Fruit fly (Drosophila melanogaster) whole organism, embryonic: ENCODE results near the gene CG3630.

Experiments
- Abd-B ChIP-seq: fragments of 200-800 bp; sonication (Bioruptor generic); optimal IDR thresholded peaks from 2 replicates; lab custom pipeline; 2018; ENCODE audit warnings: missing biosample characterization, mild to moderate bottlenecking, missing genetic modification characterization, moderate library complexity
- CG10274 ChIP-seq: fragments of 200-800 bp; sonication (Bioruptor generic); optimal IDR thresholded peaks from 3 replicates; lab custom pipeline; 2017; ENCODE audit warnings: missing biosample characterization, mild to moderate bottlenecking, missing genetic modification characterization
- CG10565 ChIP-seq: fragments of 200-800 bp; sonication (Bioruptor generic); optimal IDR thresholded peaks from 3 replicates; lab custom pipeline; 2016; ENCODE audit warnings: missing biosample characterization, mild to moderate bottlenecking, missing genetic modification characterization
- CG11696 ChIP-seq: fragments of 200-800 bp; sonication (Bioruptor generic); IDR thresholded peaks from 2 replicates; pipeline ENCODE4 v1.3.6; 2022; ENCODE audit warnings: missing biosample characterization, missing genetic modification characterization
- CG13287 ChIP-seq: fragments of 200-800 bp; sonication (Bioruptor generic); IDR thresholded peaks from 2 replicates; pipeline ENCODE4 v1.3.6; 2022; ENCODE audit warnings: missing biosample characterization, missing genetic modification characterization; ENCODE audit not compliant: partially characterized antibody
- CG13424 ChIP-seq: fragments of 200-800 bp; sonication (Bioruptor generic); optimal IDR thresholded peaks from 2 replicates; lab custom pipeline; 2019; ENCODE audit warnings: missing biosample characterization, mild to moderate bottlenecking, missing genetic modification characterization, moderate library complexity
- CG14050 ChIP-seq: fragments of 200-800 bp; sonication (Bioruptor generic); IDR thresholded peaks from 3 replicates; pipeline ENCODE4 v1.3.6; 2022; ENCODE audit warnings: missing biosample characterization, missing genetic modification characterization
- CG14667 ChIP-seq: fragments of 200-800 bp; sonication (Bioruptor generic); IDR thresholded peaks from 2 replicates; pipeline ENCODE4 v1.3.6; 2022; ENCODE audit warnings: missing biosample characterization, missing genetic modification characterization
- CG14860 ChIP-seq: fragments of 200-800 bp; sonication (Bioruptor generic); IDR thresholded peaks from 3 replicates; pipeline ENCODE4 v1.3.6; 2022; ENCODE audit warnings: missing biosample characterization, missing genetic modification characterization; ENCODE audit not compliant: partially characterized antibody
- CG15479 ChIP-seq: fragments of 200-800 bp; sonication (Bioruptor generic); optimal IDR thresholded peaks from 3 replicates; lab custom pipeline; 2019; ENCODE audit warnings: missing biosample characterization, mild to moderate bottlenecking, missing genetic modification characterization, moderate library complexity
- CG15601 ChIP-seq: fragments of 200-800 bp; sonication (Bioruptor generic); optimal IDR thresholded peaks from 3 replicates; lab custom pipeline; 2019; ENCODE audit warnings: missing biosample characterization, mild to moderate bottlenecking, missing genetic modification characterization, moderate library complexity
- CG17186 ChIP-seq: fragments of 200-800 bp; sonication (Bioruptor generic); optimal IDR thresholded peaks from 3 replicates; lab custom pipeline; 2017; ENCODE audit warnings: missing biosample characterization, missing genetic modification reagents, missing genetic modification characterization
- CG17802 ChIP-seq: fragments of 200-800 bp; sonication (Bioruptor generic); optimal IDR thresholded peaks from 2 replicates; lab custom pipeline; 2018; ENCODE audit warnings: missing biosample characterization, mild to moderate bottlenecking, missing genetic modification characterization, moderate library complexity
- CG18262 ChIP-seq: fragments of 200-800 bp; optimal IDR thresholded peaks from 3 replicates; lab custom pipeline; 2019; ENCODE audit warnings: missing biosample characterization, mild to moderate bottlenecking, missing genetic modification characterization, moderate library complexity
- CG2202 ChIP-seq: fragments of 200-800 bp; sonication (Bioruptor generic); optimal IDR thresholded peaks from 2 replicates; lab custom pipeline; 2018; ENCODE audit warnings: missing biosample characterization, mild to moderate bottlenecking, missing genetic modification characterization
- CG32767 ChIP-seq: fragments of 200-800 bp; sonication (Bioruptor generic); IDR thresholded peaks from 2 replicates; pipeline ENCODE4 v1.3.6; 2022; ENCODE audit warnings: missing biosample characterization, missing genetic modification characterization
- CG42726 ChIP-seq: fragments of 200-800 bp; sonication (Bioruptor generic); IDR thresholded peaks from 2 replicates; pipeline ENCODE4 v1.3.6; 2022; ENCODE audit warnings: missing biosample characterization, missing genetic modification characterization; ENCODE audit not compliant: partially characterized antibody
- CG5245 ChIP-seq: fragments of 200-800 bp; sonication (Bioruptor generic); optimal IDR thresholded peaks from 3 replicates; lab custom pipeline; 2016; ENCODE audit warnings: missing biosample characterization, missing genetic modification characterization
- CG6175 ChIP-seq: fragments of 200-800 bp; sonication (Bioruptor generic); IDR thresholded peaks from 3 replicates; pipeline ENCODE4 v1.3.6; 2022; ENCODE audit warnings: missing biosample characterization, missing genetic modification characterization
- CG6765 ChIP-seq: fragments of 200-800 bp; sonication (Bioruptor generic); optimal IDR thresholded peaks from 3 replicates; lab custom pipeline; 2017; ENCODE audit warnings: missing biosample characterization, mild to moderate bottlenecking, missing genetic modification characterization
- CTCF ChIP-seq: fragments of 200-800 bp; sonication (Bioruptor generic); optimal IDR thresholded peaks from 2 replicates; lab custom pipeline; 2017; ENCODE audit warnings: missing biosample characterization, mild to moderate bottlenecking, missing genetic modification characterization, moderate library complexity
- Camta ChIP-seq: fragments of 200-800 bp; sonication (Bioruptor generic); optimal IDR thresholded peaks from 2 replicates; lab custom pipeline; 2016; ENCODE audit warnings: missing biosample characterization, missing genetic modification characterization
- Dbx ChIP-seq: fragments of 200-800 bp; sonication (Bioruptor generic); IDR thresholded peaks from 3 replicates; pipeline ENCODE4 v1.3.6; 2022; ENCODE audit warnings: missing biosample characterization, missing genetic modification characterization
- Elba2 ChIP-seq: fragments of 200-800 bp; sonication (Bioruptor generic); optimal IDR thresholded peaks from 3 replicates; lab custom pipeline; 2016; ENCODE audit warnings: missing biosample characterization, missing genetic modification characterization
- Fer2 ChIP-seq: fragments of 200-800 bp; sonication (Bioruptor generic); optimal IDR thresholded peaks from 2 replicates; lab custom pipeline; 2018; ENCODE audit warnings: missing biosample characterization, mild to moderate bottlenecking, missing genetic modification characterization, moderate library complexity
- Lhr ChIP-seq: fragments of 200-800 bp; sonication (Bioruptor generic); optimal IDR thresholded peaks from 3 replicates; lab custom pipeline; 2017; ENCODE audit warnings: mild to moderate bottlenecking, missing biosample characterization, missing genetic modification reagents, missing genetic modification characterization
- Lpt ChIP-seq: fragments of >200 bp; optimal IDR thresholded peaks from 2 replicates; lab custom pipeline; 2018; ENCODE audit warnings: missing biosample characterization, missing genetic modification characterization
- NK7.1 ChIP-seq: fragments of 200-800 bp; sonication (Bioruptor generic); optimal IDR thresholded peaks from 3 replicates; lab custom pipeline; 2016; ENCODE audit warnings: missing biosample characterization, missing genetic modification characterization
- Opbp ChIP-seq: fragments of 200-800 bp; sonication (Bioruptor generic); IDR thresholded peaks from 3 replicates; pipeline ENCODE4 v1.3.6; 2022; ENCODE audit warnings: missing biosample characterization, missing genetic modification characterization; ENCODE audit not compliant: partially characterized antibody
- Side ChIP-seq: fragments of 200-800 bp; sonication (Bioruptor generic); optimal IDR thresholded peaks from 2 replicates; lab custom pipeline; 2016; ENCODE audit warnings: missing biosample characterization, missing genetic modification characterization
- Sry-β ChIP-seq: fragments of 200-800 bp; sonication (Bioruptor generic); optimal IDR thresholded peaks from 2 replicates; lab custom pipeline; 2018; ENCODE audit warnings: missing biosample characterization, mild to moderate bottlenecking, missing genetic modification characterization, moderate library complexity
- Trl ChIP-seq, 3 experiments: fragments of >200 bp in 2 of 3; fragments of 200-800 bp in 1 of 3; sonication (Bioruptor generic) in 1 of 3; optimal IDR thresholded peaks; 2 replicates in 1 of 3; 3 replicates in 2 of 3; lab custom pipeline; 2016 to 2017; ENCODE audit warnings: missing biosample characterization in 1 of 3, missing genetic modification characterization in 1 of 3
- Xbp1 ChIP-seq: fragments of 200-800 bp; sonication (Bioruptor generic); optimal IDR thresholded peaks from 3 replicates; lab custom pipeline; 2016; ENCODE audit warnings: missing biosample characterization, mild to moderate bottlenecking, missing genetic modification characterization
- bcd ChIP-seq: fragments of 200-800 bp; sonication (Bioruptor generic); optimal IDR thresholded peaks from 2 replicates; lab custom pipeline; 2017; ENCODE audit warnings: missing biosample characterization, mild to moderate bottlenecking, missing genetic modification characterization
- btn ChIP-seq: fragments of 200-800 bp; sonication (Bioruptor generic); optimal IDR thresholded peaks from 2 replicates; lab custom pipeline; 2016; ENCODE audit warnings: missing biosample characterization, missing genetic modification characterization
- caup ChIP-seq: fragments of 200-800 bp; sonication (Bioruptor generic); optimal IDR thresholded peaks from 3 replicates; lab custom pipeline; 2017; ENCODE audit warnings: missing biosample characterization, mild to moderate bottlenecking, missing genetic modification characterization, moderate library complexity; ENCODE audit not compliant: severe bottlenecking
- chm ChIP-seq: fragments of 200-800 bp; sonication (Bioruptor generic); IDR thresholded peaks from 2 replicates; pipeline ENCODE4 v1.3.6; 2022; ENCODE audit warnings: missing biosample characterization, missing genetic modification characterization
- dati ChIP-seq: fragments of 200-800 bp; sonication (Bioruptor generic); IDR thresholded peaks from 2 replicates; pipeline ENCODE4 v1.3.6; 2022; ENCODE audit warnings: missing biosample characterization, missing genetic modification characterization
- disco-r ChIP-seq: fragments of 200-800 bp; sonication (Bioruptor generic); optimal IDR thresholded peaks from 2 replicates; lab custom pipeline; 2016; ENCODE audit warnings: missing biosample characterization, missing genetic modification characterization
- en ChIP-seq: fragments of 200-800 bp; sonication (Bioruptor generic); optimal IDR thresholded peaks from 2 replicates; lab custom pipeline; 2016; ENCODE audit warnings: missing biosample characterization, missing genetic modification characterization
- hb ChIP-seq: fragments of 200-800 bp; sonication (Bioruptor generic); IDR thresholded peaks from 3 replicates; pipeline ENCODE4 v1.3.6; 2022; ENCODE audit warnings: missing biosample characterization, missing genetic modification characterization; ENCODE audit not compliant: partially characterized antibody
- luna ChIP-seq: fragments of 200-800 bp; sonication (Bioruptor generic); optimal IDR thresholded peaks from 2 replicates; lab custom pipeline; 2016; ENCODE audit warnings: missing biosample characterization, missing genetic modification characterization
- nerfin-2 ChIP-seq: fragments of 200-800 bp; sonication (Bioruptor generic); IDR thresholded peaks from 2 replicates; pipeline ENCODE4 v1.3.6; 2022; ENCODE audit warnings: missing biosample characterization, missing genetic modification characterization; ENCODE audit not compliant: partially characterized antibody
- repo ChIP-seq: fragments of 200-800 bp; sonication (Bioruptor generic); optimal IDR thresholded peaks from 2 replicates; lab custom pipeline; 2016; ENCODE audit warnings: missing biosample characterization, missing genetic modification characterization
- scrt ChIP-seq: fragments of 200-800 bp; sonication (Bioruptor generic); optimal IDR thresholded peaks from 2 replicates; lab custom pipeline; 2018; ENCODE audit warnings: missing biosample characterization, mild to moderate bottlenecking, missing genetic modification characterization, moderate library complexity
- sd ChIP-seq: fragments of 200-800 bp; sonication (Bioruptor generic); optimal IDR thresholded peaks from 3 replicates; lab custom pipeline; 2018; ENCODE audit warnings: missing biosample characterization, mild to moderate bottlenecking, missing genetic modification characterization, moderate library complexity
- sens-2 ChIP-seq: fragments of 200-800 bp; sonication (Bioruptor generic); IDR thresholded peaks from 2 replicates; pipeline ENCODE4 v1.3.6; 2022; ENCODE audit warnings: missing biosample characterization, missing genetic modification characterization
- sug ChIP-seq: fragments of 200-800 bp; optimal IDR thresholded peaks from 2 replicates; lab custom pipeline; 2019; ENCODE audit warnings: missing biosample characterization, mild to moderate bottlenecking, missing genetic modification characterization, moderate library complexity
- zen ChIP-seq: fragments of 200-800 bp; sonication (Bioruptor generic); optimal IDR thresholded peaks from 3 replicates; lab custom pipeline; 2018; ENCODE audit warnings: missing biosample characterization, mild to moderate bottlenecking, missing genetic modification characterization, moderate library complexity

The CG3630 gene

DNA sequence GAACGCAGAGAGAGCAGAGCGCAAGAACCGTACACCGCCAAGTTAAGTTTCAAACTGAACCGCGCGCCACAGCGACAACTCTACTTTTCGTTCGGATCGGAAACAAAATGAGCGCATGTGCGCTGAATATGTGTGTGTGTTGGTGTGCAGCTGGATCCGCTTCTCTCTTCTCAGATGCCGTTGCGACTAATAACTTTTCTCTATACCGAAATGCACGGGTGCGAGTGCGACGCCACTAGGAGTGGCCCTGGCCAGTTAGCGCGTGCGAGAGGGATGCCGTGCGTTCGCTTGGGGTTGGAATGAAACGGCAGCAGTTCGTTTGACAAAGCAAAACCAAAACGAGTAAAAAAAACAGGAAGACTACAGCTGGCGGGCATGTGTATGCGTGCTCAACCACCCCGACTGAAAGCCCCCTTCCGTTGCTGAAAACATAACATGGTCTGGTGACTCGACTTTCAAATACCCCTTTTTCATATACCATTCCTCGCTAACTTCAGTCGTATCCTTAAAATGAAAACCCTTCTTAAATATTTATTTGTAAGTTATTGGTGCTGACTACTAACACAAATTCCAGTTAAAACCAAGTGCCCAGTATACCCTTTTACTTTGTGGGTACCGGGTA lies 25.1 kb upstream of the CG3630 start (continued):
- TF ChIP-seq CG10565 (peak; percentile 100), CG17186 (GFP tag; lab: Kevin White, UChicago) (peak; percentile 98), Camta (GFP tag; lab: Kevin White, UChicago) (peak; percentile 100), CTCF (GFP tag; lab: Kevin White, UChicago) (peak; percentile 79), CG11696 (GFP tag; lab: Robert Waterston, UW) (peak; percentile 99), CG13287 (GFP tag; lab: Robert Waterston, UW) (no peak), CG13424 (tag; lab: Kevin White, UChicago) (peak; percentile 100), sug (tag; lab: Kevin White, UChicago) (peak; percentile 99), disco-r (peak; percentile 100), chm (peak; percentile 100), CG14860 (GFP tag; lab: Robert Waterston, UW) (no peak), Trl (optimal IDR thresholded peaks at IDR 0.05; lab: Kevin White, UChicago) (peak; percentile 62 to 76), Trl (GFP tag; optimal IDR thresholded peaks at IDR 0.05; lab: Kevin White, UChicago) (peak; percentile 100), CG6175 (GFP tag; lab: Robert Waterston, UW) (peak; percentile 100), Xbp1 (GFP tag; lab: Kevin White, UChicago) (peak; percentile 100), caup (GFP tag; lab: Kevin White, UChicago) (peak; percentile 100), bcd (GFP tag; lab: Kevin White, UChicago) (peak; percentile 100), CG15479 (GFP tag; lab: Kevin White, UChicago) (peak; percentile 79), CG2202 (tag; lab: Kevin White, UChicago) (peak; percentile 100), Sry-β (GFP tag; lab: Kevin White, UChicago) (peak; percentile 82), CG6765 (GFP tag; lab: Kevin White, UChicago) (peak; percentile 97), Fer2 (tag; lab: Kevin White, UChicago) (peak; percentile 100), luna (GFP tag; lab: Kevin White, UChicago) (peak; percentile 99), sens-2 (GFP tag; lab: Robert Waterston, UW) (peak; percentile 100), CG14050 (GFP tag; lab: Robert Waterston, UW) (peak; percentile 100), CG42726 (GFP tag; lab: Robert Waterston, UW) (no peak), nerfin-2 (no peak), en (GFP tag; lab: Kevin White, UChicago) (peak; percentile 100), zen (tag; lab: Kevin White, UChicago) (peak; percentile 100), Elba2 (GFP tag; lab: Kevin White, UChicago) (peak; percentile 100), Lhr (peak; percentile 99), CG17802 (tag; lab: Kevin White, UChicago) (peak; percentile 97), NK7.1 (GFP tag; lab: Kevin White, UChicago) (peak; percentile 100), CG18262 (tag; lab: Kevin White, UChicago) (peak; percentile 100), Dbx (peak; percentile 100), hb (no peak), CG10274 (GFP tag; lab: Kevin White, UChicago) (peak; percentile 98), repo (GFP tag; lab: Kevin White, UChicago) (peak; percentile 100), btn (GFP tag; lab: Kevin White, UChicago) (peak; percentile 100), CG14667 (GFP tag; lab: Robert Waterston, UW) (peak; percentile 100), CG32767 (peak; percentile 100), sd (peak; percentile 96), scrt (GFP tag; lab: Kevin White, UChicago) (peak; percentile 99), Lpt (GFP tag; lab: Kevin White, UChicago) (peak; percentile 1), Opbp (GFP tag; lab: Robert Waterston, UW) (0 out of 3 replicates have a peak, but pooled peaks have one; percentile 28), Side (GFP tag; lab: Kevin White, UChicago) (peak; percentile 100), CG5245 (GFP tag; lab: Kevin White, UChicago) (peak; percentile 100), CG15601 (tag; lab: Kevin White, UChicago) (peak; percentile 99), Abd-B (peak; percentile 100), dati (GFP tag; lab: Robert Waterston, UW) (peak; percentile 100)
